Fruit fly (Drosophila melanogaster): Measurements from ENCODE around the gene CG11069.

Gene CG11069

dm6 chr3R:24893320-24893955 lies 1.1 kb upstream of the CG11069 start (continued):
- TF ChIP-seq CG6854 (GFP tag; optimal IDR thresholded peaks at IDR 0.05), result peak; percentile 62
- no peak for TF ChIP-seq aop (GFP tag; IDR thresholded peaks at IDR 0.05)
- TF ChIP-seq crp (GFP tag; optimal IDR thresholded peaks at IDR 0.05), result peak in 1 of 2 experiments; percentile 18
- no peak for TF ChIP-seq eve (GFP tag; optimal IDR thresholded peaks at IDR 0.05)
- TF ChIP-seq CG17829 (tag; optimal IDR thresholded peaks at IDR 0.05), result peak; percentile 95
- no peak for TF ChIP-seq CkIIα-i1 (GFP tag; IDR thresholded peaks at IDR 0.05)
- peak; percentile 34 for TF ChIP-seq CG32772 (GFP tag; IDR thresholded peaks at IDR 0.05)
- peak; percentile 58 for TF ChIP-seq CG8359 (GFP tag; optimal IDR thresholded peaks at IDR 0.05; ENCODE audit: borderline replicate concordance)
- no peak for TF ChIP-seq her (GFP tag; optimal IDR thresholded peaks at IDR 0.05)
- peak; percentile 80 for TF ChIP-seq Asciz (GFP tag; optimal IDR thresholded peaks at IDR 0.05)
- TF ChIP-seq Awh (GFP tag; IDR thresholded peaks at IDR 0.05), result peak; percentile 36; the same call in 1 of the 2 replicates
- peak; percentile 66 for TF ChIP-seq crol (GFP tag; IDR thresholded peaks at IDR 0.05)
- peak; percentile 84 for TF ChIP-seq CG8388 (GFP tag; optimal IDR thresholded peaks at IDR 0.05)
- peak; percentile 84 for TF ChIP-seq dysf (GFP tag; IDR thresholded peaks at IDR 0.05)
- TF ChIP-seq ken (GFP tag; IDR thresholded peaks at IDR 0.05), result no peak
- TF ChIP-seq btn (GFP tag; optimal IDR thresholded peaks at IDR 0.05), result no peak
- TF ChIP-seq CG12744 (GFP tag; optimal IDR thresholded peaks at IDR 0.05), result no peak
- TF ChIP-seq E2f1 (GFP tag; IDR thresholded peaks at IDR 0.05), result peak; percentile 67
- TF ChIP-seq CG16815 (GFP tag; optimal IDR thresholded peaks at IDR 0.05), result peak; percentile 78
- TF ChIP-seq CG7786 (GFP tag; optimal IDR thresholded peaks at IDR 0.05), result no peak
- no peak for TF ChIP-seq luna (GFP tag; optimal IDR thresholded peaks at IDR 0.05)
- TF ChIP-seq CG17912 (GFP tag; optimal IDR thresholded peaks at IDR 0.05), result no peak
- TF ChIP-seq Six4 (GFP tag; optimal IDR thresholded peaks at IDR 0.05), result peak; percentile 71
- no peak for TF ChIP-seq hb (GFP tag; IDR thresholded peaks at IDR 0.05; ENCODE audit: partially characterized antibody)
- TF ChIP-seq CG43689 (GFP tag; IDR thresholded peaks at IDR 0.05), result no peak
- no peak for TF ChIP-seq jumu (GFP tag; optimal IDR thresholded peaks at IDR 0.05)
- TF ChIP-seq insv (GFP tag; optimal IDR thresholded peaks at IDR 0.05), result peak in 1 of 2 experiments; percentile 14
- TF ChIP-seq Ssrp (tag; optimal IDR thresholded peaks at IDR 0.05), result peak; percentile 78
- TF ChIP-seq NC2β (GFP tag; optimal IDR thresholded peaks at IDR 0.05), result no peak
- peak; percentile 80 for TF ChIP-seq sqz (GFP tag; optimal IDR thresholded peaks at IDR 0.05)
- TF ChIP-seq CG15696 (tag; optimal IDR thresholded peaks at IDR 0.05), result peak; percentile 92
- peak; percentile 85 for TF ChIP-seq CG11695 (GFP tag; IDR thresholded peaks at IDR 0.05)
- TF ChIP-seq ind (GFP tag; optimal IDR thresholded peaks at IDR 0.05), result peak; percentile 74
- TF ChIP-seq CG11247 (GFP tag; IDR thresholded peaks at IDR 0.05), result 0 out of 2 replicates have a peak, but pooled peaks have one; percentile 14
- TF ChIP-seq az2 (GFP tag; optimal IDR thresholded peaks at IDR 0.05), result peak; percentile 67
- no peak for TF ChIP-seq zfh2 (GFP tag; optimal IDR thresholded peaks at IDR 0.05)
- no peak for TF ChIP-seq CG2129 (GFP tag; IDR thresholded peaks at IDR 0.05; ENCODE audit: partially characterized antibody)
- TF ChIP-seq CG14014 (GFP tag; IDR thresholded peaks at IDR 0.05), result peak; percentile 20; the same call in 1 of the 2 replicates
- TF ChIP-seq CG7271 (tag; optimal IDR thresholded peaks at IDR 0.05), result peak; percentile 45
- peak; percentile 83 for TF ChIP-seq vvl (GFP tag; IDR thresholded peaks at IDR 0.05)
- no peak for TF ChIP-seq jing (GFP tag; optimal IDR thresholded peaks at IDR 0.05)
- no peak for TF ChIP-seq Lpt (GFP tag; optimal IDR thresholded peaks at IDR 0.05)
- TF ChIP-seq phol (tag; optimal IDR thresholded peaks at IDR 0.05), result peak; percentile 92
- TF ChIP-seq tx (GFP tag; optimal IDR thresholded peaks at IDR 0.05), result no peak
- peak; percentile 61 for TF ChIP-seq CrebB (tag; optimal IDR thresholded peaks at IDR 0.05)
- no peak for TF ChIP-seq Adf1 (GFP tag; IDR thresholded peaks at IDR 0.05)
- TF ChIP-seq z (GFP tag; IDR thresholded peaks at IDR 0.05), result peak; percentile 93
- TF ChIP-seq CG4707 (GFP tag; optimal IDR thresholded peaks at IDR 0.05), result no peak
- TF ChIP-seq Ptx1 (GFP tag; IDR thresholded peaks at IDR 0.05), result peak; percentile 82
- TF ChIP-seq CG6175 (GFP tag; IDR thresholded peaks at IDR 0.05), result no peak
- no peak for TF ChIP-seq CG7372 (GFP tag; IDR thresholded peaks at IDR 0.05)
